Fruit fly (Drosophila melanogaster) whole organism, embryonic: ENCODE measurements around the gene Top3beta.
A peak's percentile ranks its signal among the peaks of the same experiment; 100 is the strongest.

ENCODE experiments used
- Atf-2 ChIP-seq: fragments of 200-800 bp; sonication (Bioruptor generic); optimal IDR thresholded peaks from 2 replicates; lab custom pipeline; 2016; ENCODE audit warnings: missing biosample characterization, missing genetic modification characterization
- Bgb ChIP-seq: fragments of 200-800 bp; sonication (Bioruptor generic); IDR thresholded peaks from 2 replicates; pipeline ENCODE4 v1.3.6; 2022; ENCODE audit warnings: missing biosample characterization, missing genetic modification characterization; ENCODE audit not compliant: partially characterized antibody
- BtbVII ChIP-seq: fragments of 200-800 bp; sonication (Bioruptor generic); optimal IDR thresholded peaks from 3 replicates; lab custom pipeline; 2017; ENCODE audit warnings: missing biosample characterization, mild to moderate bottlenecking, missing genetic modification characterization
- CG10147 ChIP-seq: fragments of 200-800 bp; sonication (Bioruptor generic); optimal IDR thresholded peaks from 2 replicates; lab custom pipeline; 2019; ENCODE audit warnings: missing biosample characterization, mild to moderate bottlenecking, missing genetic modification characterization, moderate library complexity
- CG10209 ChIP-seq: fragments of 200-800 bp; sonication (Bioruptor generic); optimal IDR thresholded peaks from 3 replicates; lab custom pipeline; 2017; ENCODE audit warnings: missing biosample characterization, mild to moderate bottlenecking, missing genetic modification characterization, missing genetic modification reagents
- CG10321 ChIP-seq: fragments of 200-800 bp; sonication (Bioruptor generic); IDR thresholded peaks from 2 replicates; pipeline ENCODE4 v1.3.6; 2022; ENCODE audit warnings: missing biosample characterization, missing genetic modification characterization
- CG11695 ChIP-seq: fragments of 200-800 bp; sonication (Bioruptor generic); IDR thresholded peaks from 3 replicates; pipeline ENCODE4 v1.3.6; 2022; ENCODE audit warnings: missing biosample characterization, missing genetic modification characterization
- CG12104 ChIP-seq: fragments of 200-800 bp; sonication (Bioruptor generic); optimal IDR thresholded peaks from 3 replicates; lab custom pipeline; 2016; ENCODE audit warnings: missing biosample characterization, missing genetic modification characterization
- CG12219 ChIP-seq: fragments of 200-800 bp; sonication (Bioruptor generic); optimal IDR thresholded peaks from 3 replicates; lab custom pipeline; 2018; ENCODE audit warnings: missing biosample characterization, mild to moderate bottlenecking, missing genetic modification characterization
- CG12236 ChIP-seq: fragments of 200-800 bp; sonication (Bioruptor generic); optimal IDR thresholded peaks from 2 replicates; lab custom pipeline; 2016; ENCODE audit warnings: missing biosample characterization, missing genetic modification characterization
- CG12299 ChIP-seq: fragments of 200-800 bp; sonication (Bioruptor generic); optimal IDR thresholded peaks from 2 replicates; lab custom pipeline; 2018; ENCODE audit warnings: missing biosample characterization, mild to moderate bottlenecking, missing genetic modification characterization
- CG14050 ChIP-seq: fragments of 200-800 bp; sonication (Bioruptor generic); IDR thresholded peaks from 3 replicates; pipeline ENCODE4 v1.3.6; 2022; ENCODE audit warnings: missing biosample characterization, missing genetic modification characterization
- CG15514 ChIP-seq: fragments of 200-800 bp; sonication (Bioruptor generic); optimal IDR thresholded peaks from 3 replicates; lab custom pipeline; 2017; ENCODE audit warnings: missing biosample characterization, missing genetic modification characterization, mild to moderate bottlenecking, moderate library complexity, missing genetic modification reagents
- CG17385 ChIP-seq: fragments of 200-800 bp; sonication (Bioruptor generic); optimal IDR thresholded peaks from 3 replicates; lab custom pipeline; 2018; ENCODE audit warnings: missing biosample characterization, mild to moderate bottlenecking, missing genetic modification characterization
- CG31388 ChIP-seq: fragments of 200-800 bp; sonication (Bioruptor generic); optimal IDR thresholded peaks from 2 replicates; lab custom pipeline; 2016; ENCODE audit warnings: missing biosample characterization, missing genetic modification characterization
- CG3163 ChIP-seq: fragments of 200-800 bp; sonication (Bioruptor generic); optimal IDR thresholded peaks from 3 replicates; lab custom pipeline; 2016; ENCODE audit warnings: missing biosample characterization, missing genetic modification characterization
- CG3281 ChIP-seq: fragments of 200-800 bp; sonication (Bioruptor generic); optimal IDR thresholded peaks from 3 replicates; lab custom pipeline; 2017; ENCODE audit warnings: missing biosample characterization, mild to moderate bottlenecking, missing genetic modification characterization
- CG34224 ChIP-seq: fragments of 200-800 bp; sonication (Bioruptor generic); IDR thresholded peaks from 3 replicates; pipeline ENCODE4 v1.3.6; 2022; ENCODE audit warnings: missing biosample characterization, missing genetic modification characterization; ENCODE audit not compliant: partially characterized antibody
- CG43689 ChIP-seq: fragments of 200-800 bp; sonication (Bioruptor generic); IDR thresholded peaks from 2 replicates; pipeline ENCODE4 v1.3.6; 2022; ENCODE audit warnings: missing biosample characterization, missing genetic modification characterization
- CG8290 ChIP-seq, 3 experiments: fragments of 200-800 bp; sonication (Bioruptor generic); optimal IDR thresholded peaks; 2 replicates each; lab custom pipeline; 2016 to 2019; ENCODE audit warnings: missing biosample characterization in 3 of 3, missing genetic modification characterization in 3 of 3, mild to moderate bottlenecking in 2 of 3, moderate library complexity in 1 of 3
- CG8388 ChIP-seq: fragments of 200-800 bp; sonication (Bioruptor generic); optimal IDR thresholded peaks from 2 replicates; lab custom pipeline; 2019; ENCODE audit warnings: missing biosample characterization, mild to moderate bottlenecking, missing genetic modification characterization, moderate library complexity
- CG8765 ChIP-seq: fragments of 200-800 bp; sonication (Bioruptor generic); IDR thresholded peaks from 2 replicates; pipeline ENCODE4 v1.3.6; 2022; ENCODE audit warnings: missing biosample characterization, missing genetic modification characterization
- CG9932 ChIP-seq: fragments of 200-800 bp; sonication (Bioruptor generic); IDR thresholded peaks from 2 replicates; pipeline ENCODE4 v1.3.6; 2022; ENCODE audit warnings: missing biosample characterization, missing genetic modification characterization
- Dbx ChIP-seq: fragments of 200-800 bp; sonication (Bioruptor generic); IDR thresholded peaks from 3 replicates; pipeline ENCODE4 v1.3.6; 2022; ENCODE audit warnings: missing biosample characterization, missing genetic modification characterization
- E2f2 ChIP-seq: fragments of 200-800 bp; sonication (Bioruptor generic); IDR thresholded peaks from 2 replicates; pipeline ENCODE4 v1.3.6; 2022; ENCODE audit warnings: missing biosample characterization, missing genetic modification characterization
- Mrtf ChIP-seq: fragments of 200-800 bp; sonication (Bioruptor generic); IDR thresholded peaks from 3 replicates; pipeline ENCODE4 v1.3.6; 2022; ENCODE audit warnings: missing biosample characterization, missing genetic modification characterization
- NC2α ChIP-seq: fragments of 200-800 bp; sonication (Bioruptor generic); optimal IDR thresholded peaks from 2 replicates; lab custom pipeline; 2016; ENCODE audit warnings: missing biosample characterization, missing genetic modification characterization
- PHDP ChIP-seq: fragments of 200-800 bp; sonication (Bioruptor generic); optimal IDR thresholded peaks from 3 replicates; lab custom pipeline; 2018; ENCODE audit warnings: missing biosample characterization, mild to moderate bottlenecking, missing genetic modification characterization, moderate library complexity
- Taf1 ChIP-seq: fragments of 200-800 bp; sonication (Bioruptor generic); IDR thresholded peaks from 2 replicates; pipeline ENCODE4 v1.3.6; 2022; ENCODE audit warnings: missing biosample characterization, missing genetic modification characterization
- Xrp1 ChIP-seq: fragments of 200-800 bp; sonication (Bioruptor generic); IDR thresholded peaks from 2 replicates; pipeline ENCODE4 v1.3.6; 2022; ENCODE audit warnings: missing biosample characterization, missing genetic modification characterization
- YL-1 ChIP-seq: fragments of 200-800 bp; sonication (Bioruptor generic); optimal IDR thresholded peaks from 3 replicates; lab custom pipeline; 2017; ENCODE audit warnings: missing biosample characterization, mild to moderate bottlenecking, missing genetic modification characterization
- bab2 ChIP-seq: fragments of 200-800 bp; sonication (Bioruptor generic); optimal IDR thresholded peaks from 2 replicates; lab custom pipeline; 2016; ENCODE audit warnings: missing biosample characterization, missing genetic modification characterization
- bbx ChIP-seq: fragments of 200-800 bp; sonication (Bioruptor generic); IDR thresholded peaks from 2 replicates; pipeline ENCODE4 v1.3.6; 2022; ENCODE audit warnings: missing biosample characterization, missing genetic modification characterization; ENCODE audit not compliant: partially characterized antibody
- cas ChIP-seq: fragments of 200-800 bp; sonication (Bioruptor generic); IDR thresholded peaks from 2 replicates; pipeline ENCODE4 v1.3.6; 2022; ENCODE audit warnings: missing biosample characterization, missing genetic modification characterization
- chn ChIP-seq: fragments of 200-800 bp; sonication (Bioruptor generic); optimal IDR thresholded peaks from 2 replicates; lab custom pipeline; 2016; ENCODE audit warnings: missing biosample characterization, missing genetic modification characterization
- danr ChIP-seq: fragments of 200-800 bp; sonication (Bioruptor generic); IDR thresholded peaks from 2 replicates; pipeline ENCODE4 v1.3.6; 2022; ENCODE audit warnings: missing biosample characterization, missing genetic modification characterization
- dmrt11E ChIP-seq: fragments of 200-800 bp; sonication (Bioruptor generic); optimal IDR thresholded peaks from 3 replicates; lab custom pipeline; 2018; ENCODE audit warnings: missing biosample characterization, mild to moderate bottlenecking, missing genetic modification characterization, moderate library complexity
- ems ChIP-seq: fragments of 200-800 bp; sonication (Bioruptor generic); optimal IDR thresholded peaks from 3 replicates; lab custom pipeline; 2016; ENCODE audit warnings: missing biosample characterization, missing genetic modification characterization
- eyg ChIP-seq: fragments of 200-800 bp; sonication (Bioruptor generic); optimal IDR thresholded peaks from 3 replicates; lab custom pipeline; 2016; ENCODE audit warnings: missing biosample characterization, missing genetic modification characterization
- fd102C ChIP-seq: fragments of 200-800 bp; sonication (Bioruptor generic); optimal IDR thresholded peaks from 2 replicates; lab custom pipeline; 2018; ENCODE audit warnings: missing biosample characterization, mild to moderate bottlenecking, missing genetic modification characterization, moderate library complexity
- fd96Cb ChIP-seq: fragments of 200-800 bp; sonication (Bioruptor generic); optimal IDR thresholded peaks from 2 replicates; lab custom pipeline; 2018; ENCODE audit warnings: missing biosample characterization, mild to moderate bottlenecking, missing genetic modification characterization, moderate library complexity
- fru ChIP-seq: fragments of >200 bp; optimal IDR thresholded peaks from 2 replicates; lab custom pipeline; 2017
- hth ChIP-seq: fragments of >200 bp; optimal IDR thresholded peaks from 2 replicates; lab custom pipeline; 2017; ENCODE audit warnings: inconsistent platforms
- insv ChIP-seq, 2 experiments: fragments of 200-800 bp; sonication (Bioruptor generic); optimal IDR thresholded peaks; 3 replicates each; lab custom pipeline; 2016 to 2018; ENCODE audit warnings: missing biosample characterization in 2 of 2, missing genetic modification characterization in 2 of 2
- nmo ChIP-seq: fragments of 200-800 bp; sonication (Bioruptor generic); optimal IDR thresholded peaks from 2 replicates; lab custom pipeline; 2018; ENCODE audit warnings: missing biosample characterization, mild to moderate bottlenecking, missing genetic modification characterization, moderate library complexity
- pb ChIP-seq: fragments of 200-800 bp; sonication (Bioruptor generic); optimal IDR thresholded peaks from 3 replicates; lab custom pipeline; 2016; ENCODE audit warnings: missing biosample characterization, missing genetic modification characterization
- peb ChIP-seq: fragments of 200-800 bp; sonication (Bioruptor generic); IDR thresholded peaks from 2 replicates; pipeline ENCODE4 v1.3.6; 2022; ENCODE audit warnings: missing biosample characterization, missing genetic modification characterization
- ro ChIP-seq: fragments of 200-800 bp; sonication (Bioruptor generic); IDR thresholded peaks from 2 replicates; pipeline ENCODE4 v1.3.6; 2022; ENCODE audit warnings: missing biosample characterization, missing genetic modification characterization
- toy ChIP-seq: fragments of 200-800 bp; sonication (Bioruptor generic); IDR thresholded peaks from 2 replicates; pipeline ENCODE4 v1.3.6; 2022; ENCODE audit warnings: missing biosample characterization, missing genetic modification characterization
- usp ChIP-seq: fragments of >200 bp; optimal IDR thresholded peaks from 2 replicates; lab custom pipeline; 2017; ENCODE audit warnings: missing biosample characterization, missing genetic modification characterization
- vfl ChIP-seq: fragments of 200-800 bp; sonication (Bioruptor generic); optimal IDR thresholded peaks from 2 replicates; lab custom pipeline; 2016; ENCODE audit warnings: missing biosample characterization, missing genetic modification characterization
- wor ChIP-seq: fragments of 200-800 bp; sonication (Bioruptor generic); IDR thresholded peaks from 2 replicates; pipeline ENCODE4 v1.3.6; 2022; ENCODE audit warnings: missing biosample characterization, missing genetic modification characterization

The Top3beta gene

dm6 chrX:6265456-6265877, 22.3 kb downstream of the Top3beta start (continued):
- peak; percentile 87 for TF ChIP-seq peb (GFP tag; lab: Robert Waterston, UW)
- peak; percentile 84 for TF ChIP-seq CG43689 (GFP tag; lab: Robert Waterston, UW)
- peak; percentile 96 for TF ChIP-seq CG10209 (GFP tag; lab: Kevin White, UChicago)
- peak; percentile 95 for TF ChIP-seq bab2 (GFP tag; lab: Kevin White, UChicago)
- TF ChIP-seq CG12236: peak; percentile 96
- no peak for TF ChIP-seq fru (lab: Kevin White, UChicago)
- peak; percentile 96 for TF ChIP-seq ems (GFP tag; lab: Kevin White, UChicago)
- peak; percentile 88 for TF ChIP-seq CG15514 (GFP tag; lab: Kevin White, UChicago)
- peak; percentile 81 for TF ChIP-seq CG9932
- peak; percentile 96 for TF ChIP-seq PHDP (tag; lab: Kevin White, UChicago)
- peak; percentile 96 for TF ChIP-seq CG8388 (GFP tag; lab: Kevin White, UChicago)
- TF ChIP-seq pb (GFP tag; lab: Kevin White, UChicago): peak; percentile 91
- peak; percentile 90 for TF ChIP-seq cas
- TF ChIP-seq dmrt11E: peak; percentile 90
- peak; percentile 67 for TF ChIP-seq CG10321
- TF ChIP-seq CG12219 (GFP tag; lab: Kevin White, UChicago): peak; percentile 95
- peak; percentile 88 for TF ChIP-seq CG12299
- TF ChIP-seq chn (GFP tag; lab: Kevin White, UChicago): peak; percentile 97
- peak; percentile 97 for TF ChIP-seq fd96Cb
- peak; percentile 93 for TF ChIP-seq danr (GFP tag; lab: Robert Waterston, UW)
- TF ChIP-seq CG14050: peak; percentile 94
- TF ChIP-seq Xrp1 (GFP tag; lab: Robert Waterston, UW): peak; percentile 96
- TF ChIP-seq Atf-2 (GFP tag; lab: Kevin White, UChicago): peak; percentile 96
- no peak for TF ChIP-seq Bgb (GFP tag; lab: Robert Waterston, UW)
- no peak for TF ChIP-seq CG34224 (GFP tag; lab: Robert Waterston, UW)
- TF ChIP-seq NC2α (GFP tag; lab: Kevin White, UChicago): peak; percentile 92
- TF ChIP-seq Taf1 (GFP tag; lab: Robert Waterston, UW): peak; percentile 69
- TF ChIP-seq usp (GFP tag; lab: Kevin White, UChicago): no peak
- TF ChIP-seq YL-1 (GFP tag; lab: Kevin White, UChicago): peak; percentile 61
- TF ChIP-seq CG3281 (GFP tag; lab: Kevin White, UChicago): peak; percentile 95
- peak; percentile 6 for TF ChIP-seq fd102C (GFP tag; lab: Kevin White, UChicago)
- TF ChIP-seq bbx (GFP tag; lab: Robert Waterston, UW): no peak
- peak; percentile 75 for TF ChIP-seq CG8765
- TF ChIP-seq ro: peak; percentile 83
- TF ChIP-seq CG17385 (GFP tag; lab: Kevin White, UChicago): peak; percentile 94
- peak; percentile 90 for TF ChIP-seq CG31388 (GFP tag; lab: Kevin White, UChicago)
- peak; percentile 82 for TF ChIP-seq CG3163 (GFP tag; lab: Kevin White, UChicago)
- peak; percentile 96 for TF ChIP-seq CG12104 (GFP tag; lab: Kevin White, UChicago)
- TF ChIP-seq Mrtf (GFP tag; lab: Robert Waterston, UW): peak; percentile 93
- peak; percentile 84 for TF ChIP-seq vfl (GFP tag; lab: Kevin White, UChicago)
- peak; percentile 75; the same call in 1 of the 2 replicates for TF ChIP-seq toy (GFP tag; lab: Robert Waterston, UW)
- peak; percentile 17 to 67 for TF ChIP-seq insv (GFP tag; optimal IDR thresholded peaks at IDR 0.05; lab: Kevin White, UChicago)
- peak; percentile 96 for TF ChIP-seq wor (GFP tag; lab: Robert Waterston, UW)
- TF ChIP-seq E2f2 (GFP tag; lab: Robert Waterston, UW): peak; percentile 84
- TF ChIP-seq CG10147 (GFP tag; lab: Kevin White, UChicago): peak; percentile 92
- peak; percentile 98 for TF ChIP-seq nmo
- TF ChIP-seq hth (lab: Kevin White, UChicago): no peak
- TF ChIP-seq CG8290 (GFP tag; optimal IDR thresholded peaks at IDR 0.05; lab: Kevin White, UChicago): peak; percentile 88
- peak; percentile 49 to 84 for TF ChIP-seq CG8290 (tag; optimal IDR thresholded peaks at IDR 0.05; lab: Kevin White, UChicago)
- peak; percentile 86 for TF ChIP-seq eyg (GFP tag; lab: Kevin White, UChicago)
- peak; percentile 87 for TF ChIP-seq Dbx (GFP tag; lab: Robert Waterston, UW)
- peak; percentile 94 for TF ChIP-seq BtbVII
- peak; percentile 97 for TF ChIP-seq CG11695 (GFP tag; lab: Robert Waterston, UW)
